Fruit fly (Drosophila melanogaster) whole organism: ENCODE results near the gene CG2701.

Experiments
- CG8478 ChIP-seq: fragments of >200 bp; optimal IDR thresholded peaks from 2 replicates; lab custom pipeline; 2018; ENCODE audit warnings: inconsistent platforms
- pan ChIP-seq: fragments of >200 bp; optimal IDR thresholded peaks from 2 replicates; lab custom pipeline; 2017
- psq ChIP-seq: fragments of >200 bp; optimal IDR thresholded peaks from 2 replicates; lab custom pipeline; 2017

- no peak for TF ChIP-seq CG8478 (lab: Kevin White, UChicago)
- TF ChIP-seq psq (lab: Kevin White, UChicago) = no peak
- no peak for TF ChIP-seq pan (lab: Kevin White, UChicago)
These were observed 20.0 kb upstream of the CG2701 start, which contains the start of gene kirre for dm6 chrX:2740084-2740483.
